Fruit fly (Drosophila melanogaster) whole organism, embryonic: Measurements from ENCODE around the gene COX7AL2.

Experiments used
- ATbp ChIP-seq: fragments of 200-800 bp; sonication (Bioruptor generic); optimal IDR thresholded peaks from 2 replicates; lab custom pipeline; 2017; ENCODE audit warnings: missing biosample characterization, mild to moderate bottlenecking, missing genetic modification characterization, missing genetic modification reagents
- Ada2b ChIP-seq: fragments of 200-800 bp; sonication (Bioruptor generic); IDR thresholded peaks from 2 replicates; pipeline ENCODE4 v1.3.6; 2022; ENCODE audit warnings: missing biosample characterization, missing genetic modification characterization
- Adf1 ChIP-seq: fragments of 200-800 bp; sonication (Bioruptor generic); IDR thresholded peaks from 2 replicates; pipeline ENCODE4 v1.3.6; 2022; ENCODE audit warnings: missing biosample characterization, missing genetic modification characterization
- Atf6 ChIP-seq: fragments of 200-800 bp; sonication (Bioruptor generic); IDR thresholded peaks from 2 replicates; pipeline ENCODE4 v1.3.6; 2022; ENCODE audit warnings: missing biosample characterization, missing genetic modification characterization
- C15 ChIP-seq: fragments of 200-800 bp; sonication (Bioruptor generic); IDR thresholded peaks from 3 replicates; pipeline ENCODE4 v1.3.6; 2022; ENCODE audit warnings: missing biosample characterization, missing genetic modification characterization
- CG10543 ChIP-seq: fragments of 200-800 bp; sonication (Bioruptor generic); optimal IDR thresholded peaks from 3 replicates; lab custom pipeline; 2017; ENCODE audit warnings: missing biosample characterization, mild to moderate bottlenecking, missing genetic modification characterization, moderate library complexity
- CG13424 ChIP-seq: fragments of 200-800 bp; sonication (Bioruptor generic); optimal IDR thresholded peaks from 2 replicates; lab custom pipeline; 2019; ENCODE audit warnings: missing biosample characterization, mild to moderate bottlenecking, missing genetic modification characterization, moderate library complexity
- CG15696 ChIP-seq: fragments of 200-800 bp; sonication (Bioruptor generic); optimal IDR thresholded peaks from 2 replicates; lab custom pipeline; 2019; ENCODE audit warnings: missing biosample characterization, mild to moderate bottlenecking, missing genetic modification characterization, moderate library complexity
- CG1602 ChIP-seq: fragments of 200-800 bp; sonication (Bioruptor generic); optimal IDR thresholded peaks from 3 replicates; lab custom pipeline; 2016; ENCODE audit warnings: missing biosample characterization, missing genetic modification characterization
- CG17361 ChIP-seq: fragments of 200-800 bp; sonication (Bioruptor generic); IDR thresholded peaks from 3 replicates; pipeline ENCODE4 v1.3.6; 2022; ENCODE audit warnings: missing biosample characterization, missing genetic modification characterization
- CG18262 ChIP-seq: fragments of 200-800 bp; optimal IDR thresholded peaks from 3 replicates; lab custom pipeline; 2019; ENCODE audit warnings: missing biosample characterization, mild to moderate bottlenecking, missing genetic modification characterization, moderate library complexity
- CG1832 ChIP-seq: fragments of 200-800 bp; sonication (Bioruptor generic); optimal IDR thresholded peaks from 2 replicates; lab custom pipeline; 2017; ENCODE audit warnings: missing biosample characterization, mild to moderate bottlenecking, missing genetic modification characterization, inconsistent platforms
- CG18764 ChIP-seq: fragments of 200-800 bp; sonication (Bioruptor generic); optimal IDR thresholded peaks from 3 replicates; lab custom pipeline; 2016; ENCODE audit warnings: missing biosample characterization, missing genetic modification characterization
- CG2116 ChIP-seq: fragments of 200-800 bp; sonication (Bioruptor generic); optimal IDR thresholded peaks from 3 replicates; lab custom pipeline; 2018; ENCODE audit warnings: missing biosample characterization, mild to moderate bottlenecking, missing genetic modification characterization
- CG32772 ChIP-seq: fragments of 200-800 bp; sonication (Bioruptor generic); IDR thresholded peaks from 2 replicates; pipeline ENCODE4 v1.3.6; 2022; ENCODE audit warnings: missing biosample characterization, missing genetic modification characterization
- CG42726 ChIP-seq: fragments of 200-800 bp; sonication (Bioruptor generic); IDR thresholded peaks from 2 replicates; pipeline ENCODE4 v1.3.6; 2022; ENCODE audit warnings: missing biosample characterization, missing genetic modification characterization; ENCODE audit not compliant: partially characterized antibody
- CG4820 ChIP-seq: fragments of 200-800 bp; sonication (Bioruptor generic); optimal IDR thresholded peaks from 3 replicates; lab custom pipeline; 2016; ENCODE audit warnings: missing biosample characterization, missing genetic modification characterization
- CG4854 ChIP-seq: fragments of 200-800 bp; sonication (Bioruptor generic); optimal IDR thresholded peaks from 2 replicates; lab custom pipeline; 2016; ENCODE audit warnings: missing biosample characterization, missing genetic modification characterization, inconsistent platforms
- CG6254 ChIP-seq: fragments of 200-800 bp; sonication (Bioruptor generic); optimal IDR thresholded peaks from 3 replicates; lab custom pipeline; 2017; ENCODE audit warnings: mild to moderate bottlenecking, missing biosample characterization, missing genetic modification reagents, missing genetic modification characterization
- CG7963 ChIP-seq: fragments of 200-800 bp; sonication (Bioruptor generic); IDR thresholded peaks from 3 replicates; pipeline ENCODE4 v1.3.6; 2022; ENCODE audit warnings: missing biosample characterization, missing genetic modification characterization; ENCODE audit not compliant: partially characterized antibody
- CG8281 ChIP-seq: fragments of 200-800 bp; sonication (Bioruptor generic); optimal IDR thresholded peaks from 2 replicates; lab custom pipeline; 2018; ENCODE audit warnings: missing biosample characterization, mild to moderate bottlenecking, missing genetic modification characterization, moderate library complexity
- CG8290 ChIP-seq, 3 experiments: fragments of 200-800 bp; sonication (Bioruptor generic); optimal IDR thresholded peaks; 2 replicates each; lab custom pipeline; 2016 to 2019; ENCODE audit warnings: missing biosample characterization in 3 of 3, missing genetic modification characterization in 3 of 3, mild to moderate bottlenecking in 2 of 3, moderate library complexity in 1 of 3
- CG8478 ChIP-seq: fragments of >200 bp; optimal IDR thresholded peaks from 2 replicates; lab custom pipeline; 2018
- Chrac-16 ChIP-seq: fragments of 200-800 bp; sonication (Bioruptor generic); optimal IDR thresholded peaks from 3 replicates; lab custom pipeline; 2016; ENCODE audit warnings: missing biosample characterization, missing genetic modification characterization
- Dfd ChIP-seq, 2 experiments: fragments of >200 bp; optimal IDR thresholded peaks; 2 replicates each; lab custom pipeline; 2017; ENCODE audit warnings: missing biosample characterization in 2 of 2, missing genetic modification characterization in 2 of 2
- Doc3 ChIP-seq: fragments of 200-800 bp; sonication (Bioruptor generic); IDR thresholded peaks from 3 replicates; pipeline ENCODE4 v1.3.6; 2022; ENCODE audit warnings: missing biosample characterization, missing genetic modification characterization; ENCODE audit not compliant: partially characterized antibody
- Hr39 ChIP-seq: fragments of >200 bp; optimal IDR thresholded peaks from 2 replicates; lab custom pipeline; 2017
- Kr ChIP-seq: fragments of 200-800 bp; sonication (Bioruptor generic); optimal IDR thresholded peaks from 2 replicates; lab custom pipeline; 2017; ENCODE audit warnings: missing biosample characterization, mild to moderate bottlenecking, missing genetic modification characterization
- Lpt ChIP-seq: fragments of >200 bp; optimal IDR thresholded peaks from 2 replicates; lab custom pipeline; 2018; ENCODE audit warnings: missing biosample characterization, missing genetic modification characterization
- MESR4 ChIP-seq: fragments of 200-800 bp; sonication (Bioruptor generic); optimal IDR thresholded peaks from 2 replicates; lab custom pipeline; 2018; ENCODE audit warnings: missing biosample characterization, mild to moderate bottlenecking, missing genetic modification characterization, moderate library complexity
- Med ChIP-seq: fragments of 200-800 bp; sonication (Bioruptor generic); peaks from one replicate; lab custom pipeline; 2016; ENCODE audit warnings: missing biosample characterization, missing genetic modification characterization, mild to moderate bottlenecking, inconsistent platforms, moderate library complexity
- Nf-YC ChIP-seq: fragments of 200-800 bp; optimal IDR thresholded peaks from 3 replicates; lab custom pipeline; 2019; ENCODE audit warnings: missing biosample characterization, mild to moderate bottlenecking, missing genetic modification characterization, moderate library complexity
- Pdp1 ChIP-seq, 2 experiments: fragments of 200-800 bp; sonication (Bioruptor generic); optimal IDR thresholded peaks; 3 replicates each; lab custom pipeline; 2016; ENCODE audit warnings: missing biosample characterization in 2 of 2, missing genetic modification characterization in 2 of 2, mild to moderate bottlenecking in 1 of 2, moderate library complexity in 1 of 2
- Sox102F ChIP-seq: fragments of 200-800 bp; sonication (Bioruptor generic); optimal IDR thresholded peaks from 2 replicates; lab custom pipeline; 2018; ENCODE audit warnings: missing biosample characterization, mild to moderate bottlenecking, missing genetic modification characterization, moderate library complexity
- ash1 ChIP-seq: fragments of 200-800 bp; sonication (Bioruptor generic); optimal IDR thresholded peaks from 2 replicates; lab custom pipeline; 2018; ENCODE audit warnings: missing biosample characterization, mild to moderate bottlenecking, missing genetic modification characterization
- bowl ChIP-seq: fragments of 200-800 bp; sonication (Bioruptor generic); IDR thresholded peaks from 2 replicates; pipeline ENCODE4 v1.3.6; 2022; ENCODE audit warnings: missing biosample characterization, missing genetic modification characterization
- br ChIP-seq: fragments of >200 bp; optimal IDR thresholded peaks from 2 replicates; lab custom pipeline; 2017
- dati ChIP-seq: fragments of 200-800 bp; sonication (Bioruptor generic); IDR thresholded peaks from 2 replicates; pipeline ENCODE4 v1.3.6; 2022; ENCODE audit warnings: missing biosample characterization, missing genetic modification characterization
- dimm ChIP-seq: fragments of 200-800 bp; sonication (Bioruptor generic); IDR thresholded peaks from 2 replicates; pipeline ENCODE4 v1.3.6; 2022; ENCODE audit warnings: missing biosample characterization, missing genetic modification characterization
- h ChIP-seq: fragments of >200 bp; optimal IDR thresholded peaks from 2 replicates; lab custom pipeline; 2017
- lmd ChIP-seq: fragments of 200-800 bp; sonication (Bioruptor generic); IDR thresholded peaks from 2 replicates; pipeline ENCODE4 v1.3.6; 2022; ENCODE audit warnings: missing biosample characterization, missing genetic modification characterization
- mam ChIP-seq: fragments of 200-800 bp; sonication (Bioruptor generic); optimal IDR thresholded peaks from 3 replicates; lab custom pipeline; 2016; ENCODE audit warnings: missing biosample characterization, missing genetic modification characterization
- oc ChIP-seq: fragments of 200-800 bp; sonication (Bioruptor generic); optimal IDR thresholded peaks from 2 replicates; lab custom pipeline; 2018; ENCODE audit warnings: missing biosample characterization, mild to moderate bottlenecking, missing genetic modification characterization, moderate library complexity
- pb ChIP-seq: fragments of 200-800 bp; sonication (Bioruptor generic); optimal IDR thresholded peaks from 3 replicates; lab custom pipeline; 2016; ENCODE audit warnings: missing biosample characterization, missing genetic modification characterization
- seq ChIP-seq: fragments of 200-800 bp; sonication (Bioruptor generic); IDR thresholded peaks from 2 replicates; pipeline ENCODE4 v1.3.6; 2022; ENCODE audit warnings: missing biosample characterization, missing genetic modification characterization
- sim ChIP-seq: fragments of 200-800 bp; sonication (Bioruptor generic); IDR thresholded peaks from 2 replicates; pipeline ENCODE4 v1.3.6; 2022; ENCODE audit warnings: missing biosample characterization, missing genetic modification characterization
- sob ChIP-seq: fragments of 200-800 bp; sonication (Bioruptor generic); IDR thresholded peaks from 2 replicates; pipeline ENCODE4 v1.3.6; 2022; ENCODE audit warnings: missing biosample characterization, missing genetic modification characterization
- sug ChIP-seq: fragments of 200-800 bp; optimal IDR thresholded peaks from 2 replicates; lab custom pipeline; 2019; ENCODE audit warnings: missing biosample characterization, mild to moderate bottlenecking, missing genetic modification characterization, moderate library complexity
- toy ChIP-seq: fragments of 200-800 bp; sonication (Bioruptor generic); IDR thresholded peaks from 2 replicates; pipeline ENCODE4 v1.3.6; 2022; ENCODE audit warnings: missing biosample characterization, missing genetic modification characterization
- unpg ChIP-seq: fragments of 200-800 bp; sonication (Bioruptor generic); optimal IDR thresholded peaks from 3 replicates; lab custom pipeline; 2018; ENCODE audit warnings: missing biosample characterization, mild to moderate bottlenecking, missing genetic modification characterization, moderate library complexity
- vvl ChIP-seq: fragments of 200-800 bp; sonication (Bioruptor generic); IDR thresholded peaks from 2 replicates; pipeline ENCODE4 v1.3.6; 2022; ENCODE audit warnings: missing biosample characterization, missing genetic modification characterization

Gene COX7AL2

dm6 chr2L:2177312-2177968, 20.3 kb downstream of the COX7AL2 start (continued):
- TF ChIP-seq Nf-YC = no peak
- no peak for TF ChIP-seq CG6254 (GFP tag; lab: Kevin White, UChicago)
- TF ChIP-seq CG4854 (GFP tag; lab: Kevin White, UChicago) = peak; percentile 13
- no peak for TF ChIP-seq br (lab: Kevin White, UChicago)
- peak; percentile 27; the same call in 1 of the 2 replicates for TF ChIP-seq CG32772 (GFP tag; lab: Robert Waterston, UW)
- TF ChIP-seq pb (GFP tag; lab: Kevin White, UChicago) = peak; percentile 45
- no peak for TF ChIP-seq h (lab: Kevin White, UChicago)
- TF ChIP-seq lmd = peak; percentile 55
- TF ChIP-seq toy = no peak
- TF ChIP-seq mam = peak; percentile 50
- no peak for TF ChIP-seq CG42726
- TF ChIP-seq CG8290 (GFP tag; optimal IDR thresholded peaks at IDR 0.05; lab: Kevin White, UChicago) = no peak
- TF ChIP-seq CG8290 (tag; optimal IDR thresholded peaks at IDR 0.05; lab: Kevin White, UChicago) = peak in 1 of 2 experiments; percentile 40
- peak; percentile 39; the same call in 1 of the 3 replicates for TF ChIP-seq CG17361
- TF ChIP-seq dimm = no peak
- no peak for TF ChIP-seq MESR4 (GFP tag; lab: Kevin White, UChicago)
- no peak for TF ChIP-seq Lpt (GFP tag; lab: Kevin White, UChicago)
- TF ChIP-seq Chrac-16 (GFP tag; lab: Kevin White, UChicago) = no peak
- TF ChIP-seq CG18262 (tag; lab: Kevin White, UChicago) = peak; percentile 37
- TF ChIP-seq ash1 (GFP tag; lab: Kevin White, UChicago) = no peak
- peak; percentile 21 for TF ChIP-seq CG18764 (GFP tag; lab: Kevin White, UChicago)
- no peak for TF ChIP-seq CG7963 (GFP tag; lab: Robert Waterston, UW)
- TF ChIP-seq CG4820 = peak; percentile 36
- TF ChIP-seq Hr39 (lab: Kevin White, UChicago) = no peak
- TF ChIP-seq CG2116 (GFP tag; lab: Kevin White, UChicago) = no peak
- no peak for TF ChIP-seq seq (GFP tag; lab: Robert Waterston, UW)
- TF ChIP-seq unpg (GFP tag; lab: Kevin White, UChicago) = peak; percentile 54
- TF ChIP-seq Sox102F (GFP tag; lab: Kevin White, UChicago) = peak; percentile 50
- TF ChIP-seq Ada2b (GFP tag; lab: Robert Waterston, UW) = peak; percentile 61
- TF ChIP-seq Atf6 (GFP tag; lab: Robert Waterston, UW) = peak; percentile 58; the same call in 1 of the 2 replicates
- TF ChIP-seq CG8281 (tag; lab: Kevin White, UChicago) = no peak
- no peak for TF ChIP-seq CG1832 (GFP tag; lab: Kevin White, UChicago)
- peak; percentile 20 for TF ChIP-seq CG13424
- TF ChIP-seq CG1602 (GFP tag; lab: Kevin White, UChicago) = peak; percentile 39
- TF ChIP-seq Doc3 (GFP tag; lab: Robert Waterston, UW) = no peak
- TF ChIP-seq Adf1 (GFP tag; lab: Robert Waterston, UW) = no peak
- peak; percentile 16 for TF ChIP-seq CG10543 (GFP tag; lab: Kevin White, UChicago)
- TF ChIP-seq sim (GFP tag; lab: Robert Waterston, UW) = no peak
- no peak for TF ChIP-seq oc (tag; lab: Kevin White, UChicago)
- no peak for TF ChIP-seq ATbp
- peak; percentile 66 for TF ChIP-seq vvl (GFP tag; lab: Robert Waterston, UW)
- peak; percentile 47 to 59 for TF ChIP-seq Pdp1 (GFP tag; optimal IDR thresholded peaks at IDR 0.05; lab: Kevin White, UChicago)
- peak; percentile 32; the same call in 1 of the 2 replicates for TF ChIP-seq sob (GFP tag; lab: Robert Waterston, UW)
- no peak for TF ChIP-seq dati
- no peak for TF ChIP-seq Kr (GFP tag; lab: Kevin White, UChicago)
- no peak for TF ChIP-seq CG8478 (lab: Kevin White, UChicago)
- peak; percentile 93 for TF ChIP-seq Med (GFP tag; lab: Kevin White, UChicago)
- TF ChIP-seq sug (tag; lab: Kevin White, UChicago) = no peak
- TF ChIP-seq Dfd (GFP tag; optimal IDR thresholded peaks at IDR 0.05; lab: Kevin White, UChicago) = no peak
- TF ChIP-seq CG15696 (tag; lab: Kevin White, UChicago) = no peak
- no peak for TF ChIP-seq C15 (GFP tag; lab: Robert Waterston, UW)
- TF ChIP-seq bowl (GFP tag; lab: Robert Waterston, UW) = no peak
